Worm (Caenorhabditis elegans): ENCODE data around the gene ptp-1.

DNA sequence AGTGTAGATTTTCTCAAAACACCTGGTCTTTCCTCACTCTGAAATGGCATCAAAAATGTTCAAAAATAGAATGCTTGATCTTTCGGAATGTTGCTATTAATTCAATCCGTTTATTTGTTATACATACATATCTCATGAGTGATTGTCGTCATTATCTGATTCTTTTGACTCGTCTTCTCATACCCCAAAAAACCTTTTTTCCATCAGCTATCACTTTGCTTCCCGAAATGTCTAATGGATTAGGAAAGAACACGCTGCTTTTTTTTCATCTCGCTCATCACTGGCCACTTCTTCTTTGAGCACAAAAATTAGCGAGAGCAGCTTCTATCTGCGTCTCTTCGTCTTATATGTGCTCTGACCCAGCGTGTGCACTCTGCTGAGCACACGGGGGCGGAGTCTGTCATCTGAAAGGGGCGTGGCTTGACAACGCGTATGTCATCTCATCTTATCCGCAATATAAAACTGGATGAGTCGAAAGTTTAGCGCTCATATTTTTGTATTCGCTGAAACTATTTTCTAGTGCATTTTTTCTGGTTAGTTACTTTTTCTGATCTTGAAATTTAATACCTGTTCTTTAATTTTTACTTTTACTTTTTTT lies 25.7 kb upstream of the ptp-1 start:
- no peak for TF ChIP-seq lsy-2 (tag; optimal IDR thresholded peaks at IDR 0.05)
- TF ChIP-seq nhr-77 (tag; optimal IDR thresholded peaks at IDR 0.05), result no peak
- TF ChIP-seq nhr-90 (tag; optimal IDR thresholded peaks at IDR 0.05; ENCODE audit: poor library complexity), result no peak
- TF ChIP-seq mab-9 (GFP tag; IDR thresholded peaks at IDR 0.05), result no peak
- TF ChIP-seq nhr-12 (tag; optimal IDR thresholded peaks at IDR 0.05), result no peak
- no peak for TF ChIP-seq Y116A8C.19 (tag; optimal IDR thresholded peaks at IDR 0.05; ENCODE audit: borderline replicate concordance)
- no peak for TF ChIP-seq unc-62 (GFP tag; optimal IDR thresholded peaks at IDR 0.05)
- TF ChIP-seq ztf-11 (tag; optimal IDR thresholded peaks at IDR 0.05), result no peak
- no peak for TF ChIP-seq egl-27 (tag; optimal IDR thresholded peaks at IDR 0.05)
- no peak for TF ChIP-seq ama-1 (optimal IDR thresholded peaks at IDR 0.05)
- no peak for TF ChIP-seq blmp-1 (tag; optimal IDR thresholded peaks at IDR 0.05)
- TF ChIP-seq unc-130 (tag; optimal IDR thresholded peaks at IDR 0.05), result no peak

Data from whole organism, L1 larva.